Worm (Caenorhabditis elegans) whole organism, young adult: ENCODE measurements around the gene puf-5.

ENCODE experiments used
- B0261.1 ChIP-seq: sonication (generic microtip); optimal IDR thresholded peaks from 2 replicates; lab custom pipeline; 2016; ENCODE audit warnings: mild to moderate bottlenecking, missing genetic modification characterization, moderate library complexity, missing compliant biosample characterization
- F55B11.4 ChIP-seq: sonication (generic microtip); optimal IDR thresholded peaks from 2 replicates; lab custom pipeline; 2016; ENCODE audit warnings: missing compliant biosample characterization, missing genetic modification characterization, borderline replicate concordance; ENCODE audit not compliant: insufficient read depth
- K12H6.12 ChIP-seq: fragments of 200-800 bp; sonication (Bioruptor generic); optimal IDR thresholded peaks from 2 replicates; lab custom pipeline; 2018; ENCODE audit warnings: mild to moderate bottlenecking, missing genetic modification characterization, missing compliant biosample characterization
- T26A5.8 ChIP-seq: sonication (generic microtip); optimal IDR thresholded peaks from 2 replicates; lab custom pipeline; 2016; ENCODE audit warnings: missing genetic modification characterization, missing compliant biosample characterization
- ZK185.1 ChIP-seq: sonication (generic microtip); optimal IDR thresholded peaks from 2 replicates; lab custom pipeline; 2016; ENCODE audit warnings: mild to moderate bottlenecking, missing genetic modification characterization, missing compliant biosample characterization; ENCODE audit not compliant: poor library complexity, severe bottlenecking
- akir-1 ChIP-seq: fragments of 200-800 bp; sonication (Bioruptor generic); optimal IDR thresholded peaks from 2 replicates; lab custom pipeline; 2018; ENCODE audit warnings: mild to moderate bottlenecking, missing genetic modification characterization, moderate library complexity, missing compliant biosample characterization
- aptf-2 ChIP-seq: fragments of 200-800 bp; sonication (Bioruptor generic); conservative IDR thresholded peaks from 2 replicates; pipeline ENCODE4 v1.3.6; 2022; ENCODE audit warnings: missing genetic modification reagents, missing genetic modification characterization, missing compliant biosample characterization
- bed-1 ChIP-seq: fragments of 200-800 bp; sonication (Bioruptor generic); IDR thresholded peaks from 2 replicates; pipeline ENCODE4 v1.3.6; 2022; ENCODE audit warnings: missing genetic modification reagents, missing genetic modification characterization, missing compliant biosample characterization
- cebp-1 ChIP-seq, 2 experiments: fragments of 200-800 bp in 1 of 2; sonication (Bioruptor generic) in 1 of 2; sonication (generic microtip) in 1 of 2; IDR thresholded peaks in 1 of 2; optimal IDR thresholded peaks in 1 of 2; 2 replicates each; pipeline versions ENCODE4 v1.3.6 to Lab custom; 2017 to 2022; ENCODE audit warnings: missing compliant biosample characterization in 2 of 2, missing genetic modification characterization in 2 of 2, mild to moderate bottlenecking in 1 of 2, missing genetic modification reagents in 1 of 2, moderate library complexity in 1 of 2
- ceh-100 ChIP-seq: fragments of 200-800 bp; sonication (Bioruptor generic); IDR thresholded peaks from 2 replicates; pipeline ENCODE4 v1.3.6; 2022; ENCODE audit warnings: missing genetic modification reagents, missing genetic modification characterization, missing compliant biosample characterization
- ceh-79 ChIP-seq: sonication (generic microtip); optimal IDR thresholded peaks from 2 replicates; lab custom pipeline; 2017; ENCODE audit warnings: mild to moderate bottlenecking, missing genetic modification characterization, missing compliant biosample characterization
- chd-7 ChIP-seq: sonication (generic microtip); optimal IDR thresholded peaks from 2 replicates; lab custom pipeline; 2016; ENCODE audit warnings: mild to moderate bottlenecking, missing genetic modification characterization, moderate library complexity, missing compliant biosample characterization
- dpl-1 ChIP-seq: fragments of 150-350 bp; optimal IDR thresholded peaks from 2 replicates; lab custom pipeline; 2014; ENCODE audit warnings: missing biosample characterization, missing genetic modification reagents, missing genetic modification characterization
- ekl-4 ChIP-seq: fragments of 200-800 bp; sonication (Bioruptor generic); IDR thresholded peaks from 2 replicates; pipeline ENCODE4 v1.3.6; 2022; ENCODE audit warnings: missing genetic modification reagents, missing genetic modification characterization, missing compliant biosample characterization
- ets-4 ChIP-seq: fragments of 200-800 bp; sonication (Bioruptor generic); optimal IDR thresholded peaks from 2 replicates; lab custom pipeline; 2018; ENCODE audit warnings: mild to moderate bottlenecking, missing genetic modification characterization, missing compliant biosample characterization
- fkh-3 ChIP-seq: sonication (generic microtip); optimal IDR thresholded peaks from 2 replicates; lab custom pipeline; 2016; ENCODE audit warnings: mild to moderate bottlenecking, missing genetic modification characterization, missing compliant biosample characterization
- gei-17 ChIP-seq: fragments of 200-800 bp; sonication (Bioruptor generic); optimal IDR thresholded peaks from 2 replicates; lab custom pipeline; 2018; ENCODE audit warnings: mild to moderate bottlenecking, missing genetic modification characterization, missing compliant biosample characterization
- him-1 ChIP-seq: sonication (generic microtip); optimal IDR thresholded peaks from 2 replicates; lab custom pipeline; 2016; ENCODE audit warnings: missing genotype, missing genetic modification reagents, missing genetic modification characterization, missing compliant biosample characterization
- hrde-1 ChIP-seq: sonication (generic microtip); optimal IDR thresholded peaks from 2 replicates; lab custom pipeline; 2016; ENCODE audit warnings: missing genetic modification characterization, mild to moderate bottlenecking, missing compliant biosample characterization, moderate library complexity, missing genotype, missing genetic modification reagents, borderline replicate concordance
- let-526 ChIP-seq: fragments of 200-800 bp; sonication (Bioruptor generic); IDR thresholded peaks from 2 replicates; pipeline ENCODE4 v1.3.6; 2022; ENCODE audit warnings: missing genetic modification reagents, missing genetic modification characterization, missing compliant biosample characterization
- let-607 ChIP-seq, 2 experiments: fragments of 200-800 bp in 1 of 2; sonication (Bioruptor generic) in 1 of 2; sonication (generic microtip) in 1 of 2; optimal IDR thresholded peaks; 2 replicates each; lab custom pipeline; 2016 to 2018; ENCODE audit warnings: mild to moderate bottlenecking in 2 of 2, missing compliant biosample characterization in 2 of 2, missing genetic modification characterization in 2 of 2, moderate library complexity in 2 of 2, missing genotype in 1 of 2
- lin-40 ChIP-seq: sonication (generic microtip); optimal IDR thresholded peaks from 2 replicates; lab custom pipeline; 2016; ENCODE audit warnings: missing genetic modification characterization, mild to moderate bottlenecking, missing compliant biosample characterization, missing genotype, missing genetic modification reagents
- lin-54 ChIP-seq: fragments of 200-800 bp; sonication (Bioruptor generic); optimal IDR thresholded peaks from 2 replicates; lab custom pipeline; 2018; ENCODE audit warnings: mild to moderate bottlenecking, missing genetic modification characterization, missing compliant biosample characterization
- madf-3 ChIP-seq: fragments of 200-800 bp; sonication (Bioruptor generic); IDR thresholded peaks from 2 replicates; pipeline ENCODE4 v1.3.6; 2022; ENCODE audit warnings: missing genetic modification reagents, missing genetic modification characterization, missing compliant biosample characterization
- madf-8 ChIP-seq: fragments of 200-800 bp; sonication (Bioruptor generic); conservative IDR thresholded peaks from 2 replicates; pipeline ENCODE4 v1.3.6; 2022; ENCODE audit warnings: missing genetic modification reagents, missing genetic modification characterization, missing compliant biosample characterization
- mel-28 ChIP-seq: sonication (generic microtip); optimal IDR thresholded peaks from 2 replicates; lab custom pipeline; 2016; ENCODE audit warnings: borderline replicate concordance, mild to moderate bottlenecking, missing genetic modification characterization, missing compliant biosample characterization
- mes-4 ChIP-seq: sonication (generic microtip); optimal IDR thresholded peaks from 2 replicates; lab custom pipeline; 2016; ENCODE audit warnings: missing genotype, missing genetic modification characterization, missing compliant biosample characterization
- nfya-2 ChIP-seq: fragments of 200-800 bp; sonication (Bioruptor generic); IDR thresholded peaks from 2 replicates; pipeline ENCODE4 v1.3.6; 2022; ENCODE audit warnings: missing genetic modification reagents, missing genetic modification characterization, missing compliant biosample characterization
- nfyb-1 ChIP-seq: fragments of 200-800 bp; sonication (Bioruptor generic); IDR thresholded peaks from 2 replicates; pipeline ENCODE4 v1.3.6; 2022; ENCODE audit warnings: missing genetic modification reagents, missing genetic modification characterization, missing compliant biosample characterization
- nhr-179 ChIP-seq: sonication (generic microtip); optimal IDR thresholded peaks from 2 replicates; lab custom pipeline; 2016; ENCODE audit warnings: mild to moderate bottlenecking, missing genetic modification characterization, missing compliant biosample characterization
- nhr-27 ChIP-seq: fragments of 200-800 bp; sonication (Bioruptor generic); optimal IDR thresholded peaks from 2 replicates; lab custom pipeline; 2018; ENCODE audit warnings: mild to moderate bottlenecking, missing genetic modification characterization, moderate library complexity, missing compliant biosample characterization
- nhr-90 ChIP-seq: sonication (generic microtip); optimal IDR thresholded peaks from 2 replicates; lab custom pipeline; 2016; ENCODE audit warnings: missing genotype, mild to moderate bottlenecking, missing genetic modification characterization, missing compliant biosample characterization
- rcor-1 ChIP-seq: fragments of 200-800 bp; sonication (Bioruptor generic); IDR thresholded peaks from 2 replicates; pipeline ENCODE4 v1.3.6; 2022; ENCODE audit warnings: missing genetic modification reagents, missing genetic modification characterization, missing compliant biosample characterization
- rec-8 ChIP-seq, 2 experiments: sonication (generic microtip); optimal IDR thresholded peaks; 2 replicates each; lab custom pipeline; 2016; ENCODE audit warnings: mild to moderate bottlenecking in 2 of 2, missing genetic modification characterization in 2 of 2, missing genetic modification reagents in 2 of 2, missing genotype in 2 of 2, missing biosample characterization in 1 of 2, missing compliant biosample characterization in 1 of 2, moderate library complexity in 1 of 2
- sdz-38 ChIP-seq: sonication (generic microtip); optimal IDR thresholded peaks from 2 replicates; lab custom pipeline; 2016; ENCODE audit warnings: missing genotype, missing genetic modification characterization, missing compliant biosample characterization
- snpc-1.1 ChIP-seq: sonication (generic microtip); optimal IDR thresholded peaks from 2 replicates; lab custom pipeline; 2017; ENCODE audit warnings: missing genetic modification characterization, mild to moderate bottlenecking, missing compliant biosample characterization, antibody characterized with exemption, moderate library complexity, missing genotype, missing genetic modification reagents; ENCODE audit not compliant: insufficient read depth
- snpc-3.4 ChIP-seq: sonication (generic microtip); optimal IDR thresholded peaks from 2 replicates; lab custom pipeline; 2017; ENCODE audit warnings: missing genetic modification characterization, mild to moderate bottlenecking, missing compliant biosample characterization, antibody characterized with exemption, moderate library complexity, missing genotype, missing genetic modification reagents
- unc-130 ChIP-seq: sonication (generic microtip); optimal IDR thresholded peaks from 2 replicates; lab custom pipeline; 2016; ENCODE audit warnings: missing genetic modification reagents, missing genetic modification characterization, missing compliant biosample characterization
- unc-62 ChIP-seq: fragments of 150-350 bp; optimal IDR thresholded peaks from 2 replicates; lab custom pipeline; 2014; ENCODE audit warnings: missing biosample characterization, missing genetic modification reagents, missing genetic modification characterization
- ztf-18 ChIP-seq: sonication (generic microtip); optimal IDR thresholded peaks from 2 replicates; lab custom pipeline; 2016; ENCODE audit warnings: missing genotype, mild to moderate bottlenecking, missing genetic modification characterization, missing compliant biosample characterization
- ztf-22 ChIP-seq: fragments of 200-800 bp; sonication (Bioruptor generic); optimal IDR thresholded peaks from 2 replicates; lab custom pipeline; 2018; ENCODE audit warnings: mild to moderate bottlenecking, missing genetic modification characterization, moderate library complexity, missing compliant biosample characterization
- ztf-25 ChIP-seq: fragments of 200-800 bp; sonication (Bioruptor generic); IDR thresholded peaks from 2 replicates; pipeline ENCODE4 v1.3.6; 2022; ENCODE audit warnings: missing genetic modification reagents, missing genetic modification characterization, missing compliant biosample characterization
- ztf-26 ChIP-seq: sonication (generic microtip); optimal IDR thresholded peaks from 2 replicates; lab custom pipeline; 2017; ENCODE audit warnings: missing genetic modification characterization, missing compliant biosample characterization
- ztf-6 ChIP-seq: fragments of 200-800 bp; sonication (Bioruptor generic); IDR thresholded peaks from 2 replicates; pipeline ENCODE4 v1.3.6; 2022; ENCODE audit warnings: missing genetic modification reagents, missing genetic modification characterization, missing compliant biosample characterization

puf-5 gene

ce11 chrII:8545315-8545714, 30.0 kb upstream of the puf-5 start, which contains the start of gene decr-1.2:
TSS of gene decr-1.2 (plus strand) at chrII:8545615.
- TF ChIP-seq F55B11.4 (no peak), let-526 (GFP tag; lab: Robert Waterston, UW) (no peak), ets-4 (GFP tag; lab: Kevin White, UChicago) (no peak)

- TF ChIP-seq ztf-25 (GFP tag; lab: Robert Waterston, UW) (peak; percentile 71; the same call in 1 of the 2 replicates), rcor-1 (GFP tag; lab: Robert Waterston, UW) (0 out of 2 replicates have a peak, but pooled peaks have one; percentile 41), madf-8 (GFP tag; lab: Robert Waterston, UW) (no peak), K12H6.12 (peak; percentile 6), ztf-18 (peak; percentile 80), T26A5.8 (tag; lab: Kevin White, UChicago) (peak; percentile 88), ekl-4 (peak; percentile 83), chd-7 (tag; lab: Kevin White, UChicago) (no peak), nhr-27 (peak; percentile 75), nfyb-1 (GFP tag; lab: Robert Waterston, UW) (peak; percentile 92), nfya-2 (GFP tag; lab: Robert Waterston, UW) (0 out of 2 replicates have a peak, but pooled peaks have one; percentile 35), F55B11.4 (no peak), lin-54 (no peak), lin-40 (tag; lab: Kevin White, UChicago) (no peak), B0261.1 (tag; lab: Kevin White, UChicago) (peak; percentile 90), let-526 (GFP tag; lab: Robert Waterston, UW) (no peak), ZK185.1 (tag; lab: Kevin White, UChicago) (peak; percentile 88), sdz-38 (tag; lab: Kevin White, UChicago) (no peak), aptf-2 (GFP tag; lab: Robert Waterston, UW) (no peak), snpc-1.1 (tag; lab: Kevin White, UChicago) (peak; percentile 64), mes-4 (peak; percentile 89), ceh-100 (peak; percentile 49; the same call in 1 of the 2 replicates), fkh-3 (tag; lab: Kevin White, UChicago) (peak; percentile 94), let-607 (tag; optimal IDR thresholded peaks at IDR 0.05; lab: Kevin White, UChicago) (peak; percentile 62 to 70), madf-3 (GFP tag; lab: Robert Waterston, UW) (no peak; the same call in 1 of the 2 replicates), him-1 (peak; percentile 82), nhr-179 (peak; percentile 77), mel-28 (tag; lab: Kevin White, UChicago) (peak; percentile 23), ztf-6 (0 out of 2 replicates have a peak, but pooled peaks have one; percentile 50), gei-17 (GFP tag; lab: Kevin White, UChicago) (no peak), ztf-26 (peak; percentile 62), akir-1 (GFP tag; lab: Kevin White, UChicago) (no peak), snpc-3.4 (peak; percentile 87), unc-130 (GFP tag; lab: Kevin White, UChicago) (no peak), dpl-1 (GFP tag; lab: Kevin White, UChicago) (peak; percentile 29), ztf-22 (GFP tag; lab: Kevin White, UChicago) (peak; percentile 77), unc-62 (GFP tag; lab: Kevin White, UChicago) (no peak), rec-8 (tag; optimal IDR thresholded peaks at IDR 0.05; lab: Kevin White, UChicago) (peak; percentile 48 to 93), bed-1 (GFP tag; lab: Robert Waterston, UW) (no peak), cebp-1 (GFP tag; IDR thresholded peaks at IDR 0.05; lab: Robert Waterston, UW) (peak; percentile 58; the same call in 1 of the 2 replicates), cebp-1 (tag; optimal IDR thresholded peaks at IDR 0.05; lab: Kevin White, UChicago) (no peak), hrde-1 (tag; lab: Kevin White, UChicago) (peak; percentile 72), ceh-79 (peak; percentile 32), nhr-90 (peak; percentile 93)
Observed at ce11 chrII:8546975-8547374, 28.4 kb upstream of the puf-5 start.
